Worm (Caenorhabditis elegans) whole organism, midembryonic: ENCODE measurements around the gene pqn-18.

Experiments used
- T22C8.4 ChIP-seq: fragments of 200-800 bp; sonication (Bioruptor generic); IDR thresholded peaks from 2 replicates; pipeline ENCODE4 v1.3.6; 2022; ENCODE audit warnings: missing genetic modification characterization, missing compliant biosample characterization
- cog-1 ChIP-seq: sonication (generic microtip); optimal IDR thresholded peaks from 2 replicates; lab custom pipeline; 2016; ENCODE audit warnings: missing genetic modification characterization, missing compliant biosample characterization
- flt-1 ChIP-seq: fragments of 200-800 bp; sonication (Bioruptor generic); IDR thresholded peaks from 2 replicates; pipeline ENCODE4 v1.3.6; 2022; ENCODE audit warnings: missing genetic modification characterization, missing compliant biosample characterization
- klf-2 ChIP-seq: fragments of 200-800 bp; sonication (Bioruptor generic); conservative IDR thresholded peaks from 2 replicates; pipeline ENCODE4 v1.3.6; 2022; ENCODE audit warnings: missing genetic modification reagents, missing genetic modification characterization, missing compliant biosample characterization
- med-1 ChIP-seq: sonication (generic microtip); optimal IDR thresholded peaks from 2 replicates; lab custom pipeline; 2017; ENCODE audit warnings: missing genetic modification characterization, mild to moderate bottlenecking, missing compliant biosample characterization, antibody characterized with exemption, missing genetic modification reagents; ENCODE audit not compliant: insufficient read depth
- ref-1 ChIP-seq: fragments of 200-800 bp; sonication (Bioruptor generic); conservative IDR thresholded peaks from 2 replicates; pipeline ENCODE4 v1.3.6; 2022; ENCODE audit warnings: missing genetic modification reagents, missing genetic modification characterization, missing compliant biosample characterization
- tab-1 ChIP-seq: fragments of 200-800 bp; sonication (Bioruptor generic); IDR thresholded peaks from 2 replicates; pipeline ENCODE4 v1.3.6; 2022; ENCODE audit warnings: missing genetic modification characterization, missing compliant biosample characterization
- ztf-23 ChIP-seq: fragments of 200-800 bp; sonication (Bioruptor generic); IDR thresholded peaks from 2 replicates; pipeline ENCODE4 v1.3.6; 2022; ENCODE audit warnings: missing genetic modification reagents, missing genetic modification characterization, missing compliant biosample characterization
- ztf-29 ChIP-seq: fragments of 200-800 bp; sonication (Bioruptor generic); IDR thresholded peaks from 2 replicates; pipeline ENCODE4 v1.3.6; 2022; ENCODE audit warnings: missing genetic modification reagents, missing genetic modification characterization, missing compliant biosample characterization

Gene pqn-18

DNA sequence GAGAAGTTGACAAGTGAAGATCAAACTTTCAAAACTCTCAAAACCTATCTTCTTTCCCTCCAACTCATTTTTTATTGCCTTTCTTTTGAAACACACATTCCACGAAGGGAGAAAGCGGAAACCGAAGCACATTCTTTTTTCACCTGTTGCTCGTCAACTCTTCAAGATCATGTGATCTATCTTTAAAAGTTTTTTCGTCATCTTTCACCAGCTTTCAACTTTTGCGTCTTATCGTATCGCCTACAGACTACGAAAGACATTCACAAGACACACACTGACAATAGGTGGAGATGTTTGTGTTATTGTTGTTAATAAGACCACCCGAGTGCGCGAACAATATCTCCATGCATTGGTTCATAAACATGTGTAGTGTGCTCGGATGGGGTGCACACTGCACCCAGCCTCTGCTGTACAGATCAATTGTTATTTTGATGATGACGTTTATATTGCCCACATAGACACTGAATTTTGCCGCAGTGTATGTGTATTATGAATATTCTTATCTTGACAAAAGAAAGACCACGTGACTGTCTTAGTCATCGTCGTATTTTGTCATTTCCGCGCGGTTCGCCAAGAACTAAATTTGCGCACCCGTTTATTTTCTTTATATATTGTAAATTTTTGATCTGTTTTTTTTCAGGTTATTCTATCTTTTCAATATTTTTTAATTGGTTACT is 33.8 kb upstream of the pqn-18 start:
- TF ChIP-seq flt-1 (GFP tag; lab: Robert Waterston, UW) (no peak), ztf-29 (GFP tag; lab: Robert Waterston, UW) (no peak), med-1 (GFP tag; lab: Kevin White, UChicago) (no peak), klf-2 (no peak), cog-1 (no peak), ref-1 (GFP tag; lab: Robert Waterston, UW) (no peak), ztf-23 (GFP tag; lab: Robert Waterston, UW) (no peak), tab-1 (GFP tag; lab: Robert Waterston, UW) (no peak), T22C8.4 (GFP tag; lab: Robert Waterston, UW) (no peak)

DNA sequence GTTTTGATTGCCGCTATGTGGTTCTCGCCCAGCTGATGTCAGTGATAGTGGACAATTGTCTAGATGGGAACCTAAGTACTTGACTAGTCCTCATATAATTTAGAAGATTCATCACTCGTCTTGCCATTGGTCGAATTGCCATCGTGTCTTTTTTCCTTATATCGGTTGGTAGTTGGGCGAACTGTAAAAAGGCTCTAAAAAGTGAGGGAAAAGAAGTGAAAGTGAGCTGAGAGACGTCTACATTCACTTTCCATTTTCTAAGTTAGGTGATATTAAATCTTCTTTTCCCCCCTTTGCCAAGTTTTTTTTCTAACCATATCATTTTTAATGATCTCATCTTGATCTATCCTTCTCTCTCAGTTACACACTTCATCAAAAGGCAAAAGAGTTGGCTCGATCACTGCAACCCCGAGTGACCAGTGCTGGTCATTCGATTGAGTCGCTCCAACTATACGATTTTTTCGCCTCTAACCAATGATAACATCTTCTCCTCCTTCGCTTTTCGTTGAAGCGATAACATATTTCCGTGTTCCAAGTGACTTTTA is 32.8 kb upstream of the pqn-18 start:
- TF ChIP-seq T22C8.4 (GFP tag; lab: Robert Waterston, UW) (no peak), klf-2 (no peak), med-1 (GFP tag; lab: Kevin White, UChicago) (no peak), flt-1 (GFP tag; lab: Robert Waterston, UW) (no peak), ref-1 (GFP tag; lab: Robert Waterston, UW) (no peak)

DNA sequence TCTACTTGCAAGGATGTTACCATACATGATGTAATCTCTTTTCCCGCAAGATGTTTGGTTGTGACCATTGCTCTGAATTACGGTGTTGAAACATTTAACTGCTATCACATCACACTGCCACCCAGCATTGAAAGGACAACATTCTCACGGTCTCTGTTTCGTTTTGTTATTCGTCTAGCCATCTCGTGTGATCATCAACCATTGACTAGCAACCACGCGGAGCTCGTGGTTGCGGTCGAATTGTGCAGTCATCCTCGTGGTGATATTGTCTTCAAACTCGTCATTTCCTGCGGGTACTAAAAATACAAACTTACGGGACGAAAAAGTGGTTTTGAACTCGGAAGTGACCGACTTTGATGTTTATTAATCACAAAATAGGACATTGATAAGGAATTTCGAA is 32.0 kb upstream of the pqn-18 start:
- TF ChIP-seq flt-1 (GFP tag; lab: Robert Waterston, UW) (no peak), cog-1 (no peak), T22C8.4 (GFP tag; lab: Robert Waterston, UW) (no peak), tab-1 (GFP tag; lab: Robert Waterston, UW) (no peak), med-1 (GFP tag; lab: Kevin White, UChicago) (no peak), klf-2 (no peak), ztf-23 (GFP tag; lab: Robert Waterston, UW) (no peak), ref-1 (GFP tag; lab: Robert Waterston, UW) (no peak)

DNA sequence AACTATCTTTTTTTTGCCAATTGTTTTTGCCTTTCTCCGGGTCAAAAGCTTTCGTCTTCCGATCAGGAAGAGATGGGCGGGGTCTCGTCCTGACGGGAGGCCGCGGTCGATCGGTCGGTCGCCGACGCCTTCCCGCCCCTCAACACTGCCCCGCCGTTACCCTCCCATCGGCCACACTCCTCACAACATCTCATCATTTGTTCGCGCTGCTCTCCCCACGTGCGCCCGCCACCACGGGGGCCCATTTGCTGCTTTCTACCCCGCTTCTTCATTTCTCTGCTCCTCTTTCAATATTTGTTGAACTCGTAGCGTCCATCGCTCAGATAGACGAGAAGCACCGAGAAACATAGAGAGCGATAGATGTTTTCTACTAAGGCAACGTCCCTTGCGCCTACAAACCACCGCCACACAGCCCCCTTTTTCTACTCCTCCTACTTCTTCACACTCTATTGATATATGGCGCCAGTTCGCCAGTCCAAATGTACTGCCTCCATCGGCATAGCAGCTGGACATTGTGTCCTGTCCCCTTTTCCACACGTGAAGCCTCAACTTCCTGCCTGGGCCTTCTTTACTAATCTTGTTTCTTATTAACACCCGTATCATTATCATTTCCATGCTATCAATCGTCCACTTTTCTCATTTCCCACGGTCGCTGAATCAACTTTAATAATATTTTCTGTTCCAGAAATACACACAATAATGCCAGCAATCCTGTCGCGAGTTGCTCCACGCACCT is 30.7 kb upstream of the pqn-18 start, which contains the start of gene bcat-1:
TSS of gene bcat-1 (plus strand) at position 686 of the 736 bp plus-strand sequence.
- TF ChIP-seq cog-1: peak; percentile 4
- no peak for TF ChIP-seq flt-1 (GFP tag; lab: Robert Waterston, UW)

DNA sequence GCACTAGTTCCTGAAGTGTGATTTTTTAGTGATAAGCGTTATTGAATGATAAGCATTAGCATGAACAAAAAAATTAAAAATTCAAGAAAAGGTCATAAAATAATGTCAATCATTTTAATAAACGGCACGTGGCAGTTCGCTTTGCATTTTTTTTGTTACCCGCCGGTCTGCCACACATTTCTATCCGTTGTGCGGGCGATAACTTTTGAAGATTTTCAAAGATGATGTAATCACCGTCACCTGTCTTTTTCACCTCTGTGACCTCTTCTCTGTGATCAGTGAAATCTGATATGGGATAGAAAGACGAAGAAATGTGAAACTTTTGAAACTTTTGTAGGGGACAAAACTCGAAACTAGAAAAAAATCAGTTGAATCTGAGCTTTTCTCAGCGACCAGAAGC is 29.7 kb upstream of the pqn-18 start:
- TF ChIP-seq ztf-23 (GFP tag; lab: Robert Waterston, UW) (no peak), ref-1 (GFP tag; lab: Robert Waterston, UW) (no peak), klf-2 (no peak), cog-1 (no peak), tab-1 (GFP tag; lab: Robert Waterston, UW) (no peak), ztf-29 (GFP tag; lab: Robert Waterston, UW) (no peak), med-1 (GFP tag; lab: Kevin White, UChicago) (no peak), T22C8.4 (GFP tag; lab: Robert Waterston, UW) (no peak), flt-1 (GFP tag; lab: Robert Waterston, UW) (no peak)

DNA sequence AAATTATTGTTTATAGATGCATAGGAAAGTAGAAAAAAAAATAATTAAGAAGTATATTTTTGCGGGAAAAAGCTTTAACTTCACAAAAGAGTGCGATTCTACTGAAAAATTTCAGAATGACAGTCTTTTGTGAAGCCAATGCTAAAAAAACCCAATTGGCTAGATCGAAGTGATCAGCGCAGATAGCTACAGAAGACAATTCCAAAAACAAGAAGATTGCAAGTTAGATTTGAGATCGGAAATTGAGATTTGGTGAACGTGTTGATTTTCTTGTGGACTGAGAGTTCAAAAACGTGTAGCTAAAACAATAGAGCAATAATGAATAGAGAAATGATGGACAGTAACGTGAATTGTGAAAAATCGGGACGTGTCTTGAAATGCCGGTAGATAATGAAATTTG is 26.5 kb upstream of the pqn-18 start:
- no peak for TF ChIP-seq ref-1 (GFP tag; lab: Robert Waterston, UW)
- no peak for TF ChIP-seq ztf-29 (GFP tag; lab: Robert Waterston, UW)
- TF ChIP-seq ztf-23 (GFP tag; lab: Robert Waterston, UW): no peak
- no peak for TF ChIP-seq med-1 (GFP tag; lab: Kevin White, UChicago)

DNA sequence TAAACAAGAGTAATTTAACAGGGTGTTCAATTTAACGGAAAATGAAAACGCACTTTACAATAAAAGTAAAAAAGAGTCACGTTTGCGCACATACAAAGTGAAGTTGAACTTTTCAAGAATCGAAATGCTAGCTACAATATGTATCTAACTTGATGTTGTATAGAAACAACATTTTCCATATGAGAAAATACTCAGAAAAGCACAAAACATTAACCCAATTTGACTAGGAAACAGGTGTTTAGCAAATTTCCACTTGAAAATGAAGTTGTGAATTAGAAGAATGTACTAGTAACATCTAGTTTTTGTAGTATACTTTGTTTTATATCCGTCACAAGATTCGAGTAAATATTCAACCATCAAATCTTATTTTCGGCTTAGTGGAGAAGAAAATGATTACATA is 22.8 kb upstream of the pqn-18 start, which contains the start of gene gpc-1:
TSS of gene gpc-1 (minus strand) at position 117 of the 400 bp plus-strand sequence.
- TF ChIP-seq flt-1 (GFP tag; lab: Robert Waterston, UW) (no peak), cog-1 (no peak), ztf-29 (GFP tag; lab: Robert Waterston, UW) (no peak), ztf-23 (GFP tag; lab: Robert Waterston, UW) (no peak), tab-1 (GFP tag; lab: Robert Waterston, UW) (no peak), klf-2 (no peak), T22C8.4 (GFP tag; lab: Robert Waterston, UW) (no peak), ref-1 (GFP tag; lab: Robert Waterston, UW) (no peak)

DNA sequence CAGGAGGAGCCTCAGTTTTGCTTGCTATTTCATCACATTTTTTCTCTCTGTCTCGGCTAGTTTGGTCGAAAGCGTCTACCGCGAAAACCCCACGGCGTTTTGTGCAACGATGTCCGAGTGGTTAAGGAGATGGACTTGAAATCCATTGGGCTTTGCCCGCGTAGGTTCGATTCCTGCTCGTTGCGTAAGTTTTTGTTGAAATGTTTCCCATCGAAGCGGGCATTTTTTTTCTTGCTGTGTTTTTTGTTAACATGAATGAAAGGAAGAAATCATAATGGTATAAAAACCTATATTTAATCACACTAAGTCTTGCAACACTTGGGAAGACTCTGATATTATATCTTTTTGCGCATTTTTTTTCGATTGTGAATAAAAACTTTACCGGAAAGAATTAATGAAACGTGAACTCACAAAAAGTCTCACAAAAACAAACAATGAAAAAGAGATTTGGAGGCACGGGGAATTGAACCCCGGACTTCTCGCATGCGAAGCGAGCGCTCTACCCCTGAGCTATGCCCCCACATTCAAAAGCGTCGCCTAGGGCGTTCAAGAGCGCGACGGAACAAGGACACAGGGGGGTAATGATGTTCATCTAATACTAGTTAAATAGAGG is 17.7 kb upstream of the pqn-18 start:
- TF ChIP-seq cog-1: peak; percentile 68
- peak; percentile 89 for TF ChIP-seq tab-1 (GFP tag; lab: Robert Waterston, UW)
- TF ChIP-seq ztf-23 (GFP tag; lab: Robert Waterston, UW): peak; percentile 86
- peak; percentile 70 for TF ChIP-seq T22C8.4 (GFP tag; lab: Robert Waterston, UW)
- peak; percentile 68; the same call in 1 of the 2 replicates for TF ChIP-seq ztf-29 (GFP tag; lab: Robert Waterston, UW)
- TF ChIP-seq flt-1 (GFP tag; lab: Robert Waterston, UW): peak; percentile 90
- TF ChIP-seq klf-2: peak; percentile 61; the same call in 1 of the 2 replicates
- peak; percentile 14 for TF ChIP-seq med-1 (GFP tag; lab: Kevin White, UChicago)
- TF ChIP-seq ref-1 (GFP tag; lab: Robert Waterston, UW): peak; percentile 81
